Worm (Caenorhabditis elegans) whole organism, L4/young adult: Measurements from ENCODE around the gene ccpp-6.

Source experiments
- W03F9.2 ChIP-seq: fragments of 150-350 bp; optimal IDR thresholded peaks from 2 replicates; lab custom pipeline; 2014; ENCODE audit warnings: missing biosample characterization, missing genetic modification characterization
- dao-5 ChIP-seq: sonication (generic microtip); optimal IDR thresholded peaks from 2 replicates; lab custom pipeline; 2016; ENCODE audit warnings: missing genotype, missing genetic modification characterization, moderate library complexity, missing compliant biosample characterization
- him-1 ChIP-seq: sonication (generic microtip); optimal IDR thresholded peaks from 2 replicates; lab custom pipeline; 2016; ENCODE audit warnings: missing genotype, missing genetic modification reagents, missing genetic modification characterization, missing compliant biosample characterization

DNA sequence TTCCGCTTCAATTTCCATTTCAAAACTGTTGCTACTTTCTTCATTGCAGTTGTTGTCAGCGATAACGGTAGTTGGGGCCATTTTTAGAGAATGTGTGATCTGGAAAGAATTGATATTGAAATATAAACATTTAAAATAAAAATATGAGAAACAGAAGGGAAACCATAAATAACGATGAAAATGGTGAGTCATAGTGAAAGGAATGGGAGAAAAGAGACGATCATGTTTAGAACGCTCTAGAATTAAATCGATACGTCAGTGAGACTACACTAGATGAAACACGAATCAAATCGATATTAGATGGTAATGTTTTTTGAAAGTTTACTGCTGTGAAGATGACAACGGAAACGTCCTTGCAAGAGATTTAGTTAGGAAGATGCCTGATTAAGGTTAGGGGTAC, 21.8 kb upstream of the ccpp-6 start, which contains the start of the genes EEED8.12 and EEED8.4:
- TF ChIP-seq W03F9.2, result no peak
- TF ChIP-seq dao-5 (tag; lab: Kevin White, UChicago), result no peak
- no peak for TF ChIP-seq him-1 (tag; lab: Kevin White, UChicago)
